Fruit fly (Drosophila melanogaster): ENCODE data around the gene CG7367.
"Not testable (repeated sequence)": the region's sequence is repeated elsewhere in the genome, so short reads cannot be mapped to it uniquely, and the experiment has no call there.

dm6 chr2L:7983646-7984045 lies 55.9 kb downstream of the CG7367 start, which contains the start of gene CG7231:
- not testable (repeated sequence) for TF ChIP-seq CG8478, CTCF (optimal IDR thresholded peaks at IDR 0.05)

Measured in S2 (cell line).